Fruit fly (Drosophila melanogaster): ENCODE results near the gene Dph4.

DNA sequence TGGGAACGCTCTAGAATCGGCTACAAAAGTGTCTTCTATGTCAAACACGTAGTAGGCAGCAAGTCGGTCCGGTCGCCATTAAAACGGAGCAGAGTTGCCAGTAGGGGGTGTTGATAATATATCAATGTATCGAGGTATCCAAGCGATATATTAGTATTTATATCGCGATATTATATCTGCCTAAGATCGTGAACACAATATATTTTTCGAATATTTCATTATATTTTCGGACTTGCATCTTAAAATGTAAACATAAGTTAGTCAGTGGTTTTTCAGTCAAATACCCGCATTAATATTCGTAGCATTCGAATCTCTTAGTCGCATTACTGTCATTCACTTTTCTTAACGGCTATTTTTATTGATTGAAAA lies 35.9 kb upstream of the Dph4 start, which contains the start of gene CG2182:
- TF ChIP-seq CG11294 (GFP tag; IDR thresholded peaks at IDR 0.05) (no peak), Ets96B (tag; optimal IDR thresholded peaks at IDR 0.05) (no peak), CG6854 (GFP tag; optimal IDR thresholded peaks at IDR 0.05) (no peak), esn (GFP tag; optimal IDR thresholded peaks at IDR 0.05) (no peak), Eip75B (GFP tag; optimal IDR thresholded peaks at IDR 0.05) (no peak), Blimp-1 (GFP tag; optimal IDR thresholded peaks at IDR 0.05) (no peak), Sox15 (GFP tag; optimal IDR thresholded peaks at IDR 0.05) (no peak)

All from whole organism, prepupa.